Worm (Caenorhabditis elegans) whole organism, L3 larva: ENCODE measurements around the gene unc-132.

Experiments used
- R02D3.7 ChIP-seq: fragments of 150-350 bp; optimal IDR thresholded peaks from 2 replicates; lab custom pipeline; 2014; ENCODE audit warnings: missing biosample characterization, missing genetic modification characterization
- ZK546.5 ChIP-seq: sonication (generic microtip); optimal IDR thresholded peaks from 2 replicates; lab custom pipeline; 2017; ENCODE audit warnings: missing biosample characterization, missing genetic modification characterization
- aly-2 ChIP-seq: fragments of 150-350 bp; optimal IDR thresholded peaks from 2 replicates; lab custom pipeline; 2014; ENCODE audit warnings: missing biosample characterization, missing genetic modification characterization
- ama-1 ChIP-seq: fragments of 150-350 bp; optimal IDR thresholded peaks from 2 replicates; lab custom pipeline; 2018
- ceh-16 ChIP-seq: sonication (generic microtip); optimal IDR thresholded peaks from 2 replicates; lab custom pipeline; 2017; ENCODE audit warnings: missing biosample characterization, missing genetic modification characterization
- ceh-28 ChIP-seq: fragments of 150-350 bp; optimal IDR thresholded peaks from 2 replicates; lab custom pipeline; 2014; ENCODE audit warnings: missing biosample characterization, missing genetic modification reagents, missing genetic modification characterization
- daf-12 ChIP-seq: fragments of 150-350 bp; optimal IDR thresholded peaks from 2 replicates; lab custom pipeline; 2014; ENCODE audit warnings: missing biosample characterization, missing genetic modification reagents, missing genetic modification characterization
- egl-27 ChIP-seq: sonication (generic microtip); optimal IDR thresholded peaks from 4 replicates; lab custom pipeline; 2017; ENCODE audit warnings: missing biosample characterization, missing genetic modification reagents, missing genetic modification characterization
- eor-1 ChIP-seq, 2 experiments: fragments of 150-350 bp; optimal IDR thresholded peaks; 2 replicates each; lab custom pipeline; 2014 to 2018; ENCODE audit warnings: missing biosample characterization in 2 of 2, missing genetic modification characterization in 2 of 2
- fkh-10 ChIP-seq: sonication (generic microtip); optimal IDR thresholded peaks from 2 replicates; lab custom pipeline; 2017; ENCODE audit warnings: missing biosample characterization, missing genetic modification reagents, missing genetic modification characterization
- fkh-2 ChIP-seq: fragments of 150-350 bp; optimal IDR thresholded peaks from 2 replicates; lab custom pipeline; 2014; ENCODE audit warnings: missing biosample characterization, missing genetic modification reagents, missing genetic modification characterization
- fos-1 ChIP-seq: fragments of 150-350 bp; optimal IDR thresholded peaks from 2 replicates; lab custom pipeline; 2014; ENCODE audit warnings: missing biosample characterization, missing genetic modification characterization
- jun-1 ChIP-seq: fragments of 150-350 bp; optimal IDR thresholded peaks from 2 replicates; lab custom pipeline; 2014; ENCODE audit warnings: missing biosample characterization, missing genetic modification reagents, missing genetic modification characterization
- lin-15B ChIP-seq: fragments of 150-350 bp; optimal IDR thresholded peaks from 2 replicates; lab custom pipeline; 2014; ENCODE audit warnings: missing biosample characterization, missing genetic modification characterization
- lsy-12 ChIP-seq: sonication (generic microtip); optimal IDR thresholded peaks from 2 replicates; lab custom pipeline; 2016; ENCODE audit warnings: mild to moderate bottlenecking, missing genetic modification characterization, missing compliant biosample characterization
- mdl-1 ChIP-seq: fragments of 150-350 bp; optimal IDR thresholded peaks from 2 replicates; lab custom pipeline; 2014; ENCODE audit warnings: missing biosample characterization, missing genetic modification characterization
- mml-1 ChIP-seq: fragments of 150-350 bp; sonication (generic microtip); optimal IDR thresholded peaks from 3 replicates; lab custom pipeline; 2014; ENCODE audit warnings: missing biosample characterization, missing genetic modification characterization
- nfya-1 ChIP-seq: sonication (generic microtip); optimal IDR thresholded peaks from 2 replicates; lab custom pipeline; 2017; ENCODE audit warnings: missing genetic modification characterization, mild to moderate bottlenecking, missing compliant biosample characterization, antibody characterized with exemption, moderate library complexity; ENCODE audit not compliant: insufficient read depth
- nhr-11 ChIP-seq: fragments of 150-350 bp; optimal IDR thresholded peaks from 2 replicates; lab custom pipeline; 2014; ENCODE audit warnings: missing biosample characterization, missing genetic modification characterization
- nhr-12 ChIP-seq: fragments of 150-350 bp; optimal IDR thresholded peaks from 2 replicates; lab custom pipeline; 2014; ENCODE audit warnings: missing biosample characterization, missing genetic modification characterization
- nhr-23 ChIP-seq: fragments of 150-350 bp; optimal IDR thresholded peaks from 2 replicates; lab custom pipeline; 2014; ENCODE audit warnings: missing biosample characterization, missing genetic modification reagents, missing genetic modification characterization
- nhr-237 ChIP-seq: fragments of 150-350 bp; optimal IDR thresholded peaks from 2 replicates; lab custom pipeline; 2014; ENCODE audit warnings: missing biosample characterization, missing genetic modification characterization
- nhr-25 ChIP-seq: sonication (generic microtip); optimal IDR thresholded peaks from 2 replicates; lab custom pipeline; 2017; ENCODE audit warnings: missing biosample characterization, missing genetic modification characterization
- nhr-28 ChIP-seq: fragments of 150-350 bp; optimal IDR thresholded peaks from 2 replicates; lab custom pipeline; 2014; ENCODE audit warnings: missing biosample characterization, missing genetic modification characterization
- nhr-67 ChIP-seq: fragments of 150-350 bp; optimal IDR thresholded peaks from 2 replicates; lab custom pipeline; 2014; ENCODE audit warnings: missing biosample characterization, missing genetic modification characterization
- nhr-77 ChIP-seq: fragments of 150-350 bp; optimal IDR thresholded peaks from 2 replicates; lab custom pipeline; 2014; ENCODE audit warnings: missing biosample characterization, missing genetic modification characterization
- pha-4 ChIP-seq: fragments of 150-350 bp; optimal IDR thresholded peaks from 2 replicates; lab custom pipeline; 2014; ENCODE audit warnings: missing biosample characterization, missing genetic modification reagents, missing genetic modification characterization
- pqm-1 ChIP-seq: fragments of 150-350 bp; optimal IDR thresholded peaks from 2 replicates; lab custom pipeline; 2017; ENCODE audit warnings: missing biosample characterization, missing genetic modification characterization, inconsistent platforms
- sea-2 ChIP-seq: fragments of 150-350 bp; sonication (generic microtip); optimal IDR thresholded peaks from 4 replicates; lab custom pipeline; 2014; ENCODE audit warnings: missing biosample characterization, missing genetic modification reagents, missing genetic modification characterization
- skn-1 ChIP-seq: fragments of 150-350 bp; optimal IDR thresholded peaks from 2 replicates; lab custom pipeline; 2014; ENCODE audit warnings: missing biosample characterization, missing genetic modification characterization
- snpc-4 ChIP-seq: fragments of 150-350 bp; optimal IDR thresholded peaks from 2 replicates; lab custom pipeline; 2014; ENCODE audit warnings: missing biosample characterization, missing genetic modification characterization
- tbx-2 ChIP-seq: sonication (generic microtip); optimal IDR thresholded peaks from 2 replicates; lab custom pipeline; 2016; ENCODE audit warnings: mild to moderate bottlenecking, missing genetic modification characterization, missing compliant biosample characterization
- unc-39 ChIP-seq: sonication (generic microtip); optimal IDR thresholded peaks from 4 replicates; lab custom pipeline; 2017; ENCODE audit warnings: missing biosample characterization, missing genetic modification characterization
- unc-62 ChIP-seq: fragments of 150-350 bp; sonication (generic microtip); optimal IDR thresholded peaks from 4 replicates; lab custom pipeline; 2014; ENCODE audit warnings: missing biosample characterization, missing genetic modification reagents, missing genetic modification characterization
- ztf-11 ChIP-seq: fragments of 150-350 bp; optimal IDR thresholded peaks from 2 replicates; lab custom pipeline; 2014; ENCODE audit warnings: missing biosample characterization, missing genetic modification characterization

The unc-132 gene

DNA sequence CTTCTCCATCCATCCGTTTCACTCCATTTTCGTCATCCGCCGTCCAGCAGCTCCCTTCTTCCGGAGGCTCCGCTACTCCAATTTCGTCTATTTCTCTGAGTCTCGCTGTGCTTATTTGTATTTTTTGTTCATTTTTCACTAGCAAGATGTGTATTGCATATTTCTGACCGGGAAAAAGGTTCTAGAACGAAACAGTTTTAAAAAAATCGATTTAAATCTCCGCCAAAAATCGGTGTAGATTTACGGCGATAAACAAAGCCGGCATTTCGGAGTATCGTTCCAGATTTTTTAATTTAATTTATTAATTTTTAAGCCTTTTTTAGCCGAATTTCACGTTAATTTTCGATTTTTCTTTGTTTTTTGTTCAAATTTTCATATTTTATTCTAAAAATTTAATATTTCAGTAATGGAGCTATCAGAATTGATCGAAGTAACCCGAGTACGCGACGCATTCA is 56.3 kb downstream of the unc-132 start, which contains the start of gene mtm-9:
TSS of gene mtm-9 (plus strand) at position 405 of the 455 bp plus-strand sequence.
- no peak for TF ChIP-seq nhr-28 (tag; lab: Kevin White, UChicago)
- TF ChIP-seq ztf-11: no peak
- TF ChIP-seq aly-2 (tag; lab: Kevin White, UChicago): no peak
- TF ChIP-seq pha-4: peak; percentile 75
- TF ChIP-seq lin-15B (tag; lab: Kevin White, UChicago): peak; percentile 53
- TF ChIP-seq jun-1 (tag; lab: Kevin White, UChicago): peak; percentile 6
- TF ChIP-seq unc-39 (tag; lab: Kevin White, UChicago): no peak
- no peak for TF ChIP-seq ceh-16 (tag; lab: Kevin White, UChicago)
- TF ChIP-seq ama-1 (lab: Kevin White, UChicago): no peak
- no peak for TF ChIP-seq unc-62 (GFP tag; lab: Kevin White, UChicago)
- TF ChIP-seq fkh-2 (tag; lab: Kevin White, UChicago): no peak
- TF ChIP-seq nhr-77 (tag; lab: Kevin White, UChicago): no peak
- peak; percentile 49 for TF ChIP-seq nhr-23
- no peak for TF ChIP-seq fos-1 (tag; lab: Kevin White, UChicago)
- TF ChIP-seq ceh-28 (tag; lab: Kevin White, UChicago): peak; percentile 43
- TF ChIP-seq nhr-11 (tag; lab: Kevin White, UChicago): no peak
- TF ChIP-seq snpc-4 (tag; lab: Kevin White, UChicago): peak; percentile 33
- peak; percentile 18 for TF ChIP-seq skn-1 (tag; lab: Kevin White, UChicago)
- TF ChIP-seq sea-2 (GFP tag; lab: Kevin White, UChicago): no peak
- no peak for TF ChIP-seq mdl-1 (tag; lab: Kevin White, UChicago)
- TF ChIP-seq nhr-237 (tag; lab: Kevin White, UChicago): no peak
- no peak for TF ChIP-seq egl-27
- TF ChIP-seq nhr-67: no peak
- no peak for TF ChIP-seq fkh-10 (GFP tag; lab: Kevin White, UChicago)
- no peak for TF ChIP-seq lsy-12
- TF ChIP-seq mml-1 (tag; lab: Kevin White, UChicago): no peak
- TF ChIP-seq R02D3.7 (tag; lab: Kevin White, UChicago): peak; percentile 96
- TF ChIP-seq nfya-1 (tag; lab: Kevin White, UChicago): peak; percentile 62
- no peak for TF ChIP-seq pqm-1
- no peak for TF ChIP-seq ZK546.5 (tag; lab: Kevin White, UChicago)

DNA sequence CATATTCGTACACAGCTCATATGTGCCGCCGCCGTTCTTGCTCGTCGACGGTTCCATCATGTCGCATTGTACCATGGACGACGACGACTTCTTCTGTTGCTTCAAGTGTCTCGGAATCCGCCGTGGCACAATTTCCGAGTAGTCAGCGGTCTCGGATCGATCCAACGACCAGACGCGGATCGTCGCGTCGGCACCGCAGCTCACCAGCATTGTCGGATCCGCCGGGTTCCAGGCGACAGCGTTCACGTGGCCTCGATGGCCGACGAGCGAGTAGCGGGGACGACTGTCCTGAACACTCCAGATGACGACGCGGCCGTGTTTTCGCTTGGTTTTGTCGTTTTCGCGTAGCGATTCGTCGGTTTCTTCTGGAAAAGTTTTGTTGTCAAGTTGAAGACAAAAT is 63.4 kb downstream of the unc-132 start:
- TF ChIP-seq mdl-1 (tag; lab: Kevin White, UChicago): no peak
- TF ChIP-seq aly-2 (tag; lab: Kevin White, UChicago): no peak
- TF ChIP-seq pqm-1: no peak
- TF ChIP-seq nhr-25 (tag; lab: Kevin White, UChicago): no peak
- no peak for TF ChIP-seq jun-1 (tag; lab: Kevin White, UChicago)
- TF ChIP-seq nhr-28 (tag; lab: Kevin White, UChicago): no peak
- no peak for TF ChIP-seq snpc-4 (tag; lab: Kevin White, UChicago)
- no peak for TF ChIP-seq eor-1 (tag; optimal IDR thresholded peaks at IDR 0.05; lab: Kevin White, UChicago)
- TF ChIP-seq nhr-12 (tag; lab: Kevin White, UChicago): no peak
- no peak for TF ChIP-seq lin-15B (tag; lab: Kevin White, UChicago)
- TF ChIP-seq daf-12 (tag; lab: Kevin White, UChicago): no peak
- TF ChIP-seq tbx-2: no peak
- TF ChIP-seq nhr-237 (tag; lab: Kevin White, UChicago): no peak
- TF ChIP-seq, all 47 proteins: peak for 0
